Fruit fly (Drosophila melanogaster) whole organism, pupa: Measurements from ENCODE around the gene Gs1.

Source experiments
- CG10348 ChIP-seq: fragments of 200-800 bp; sonication (Bioruptor generic); IDR thresholded peaks from 2 replicates; pipeline ENCODE4 v1.3.6; 2022; ENCODE audit warnings: missing biosample characterization, missing genetic modification characterization
- CG12605 ChIP-seq: fragments of 200-800 bp; sonication (Bioruptor generic); IDR thresholded peaks from 2 replicates; pipeline ENCODE4 v1.3.6; 2022; ENCODE audit warnings: missing biosample characterization, missing genetic modification characterization
- CG13204 ChIP-seq: fragments of 200-800 bp; sonication (Bioruptor generic); optimal IDR thresholded peaks from 2 replicates; lab custom pipeline; 2018; ENCODE audit warnings: missing biosample characterization, mild to moderate bottlenecking, missing genetic modification characterization, moderate library complexity
- CG14655 ChIP-seq: fragments of 200-800 bp; sonication (Bioruptor generic); optimal IDR thresholded peaks from 3 replicates; lab custom pipeline; 2017; ENCODE audit warnings: mild to moderate bottlenecking, missing biosample characterization, missing genetic modification reagents, missing genetic modification characterization
- CG15710 ChIP-seq: fragments of 200-800 bp; sonication (Bioruptor generic); optimal IDR thresholded peaks from 2 replicates; lab custom pipeline; 2018; ENCODE audit warnings: missing biosample characterization, mild to moderate bottlenecking, missing genetic modification characterization, moderate library complexity
- CG17806 ChIP-seq: fragments of 200-800 bp; sonication (Bioruptor generic); optimal IDR thresholded peaks from 2 replicates; lab custom pipeline; 2018; ENCODE audit warnings: missing biosample characterization, mild to moderate bottlenecking, missing genetic modification characterization, moderate library complexity
- CG32121 ChIP-seq: fragments of 200-800 bp; sonication (Bioruptor generic); IDR thresholded peaks from 2 replicates; pipeline ENCODE4 v1.3.6; 2022; ENCODE audit warnings: missing biosample characterization, missing genetic modification characterization
- CG34367 ChIP-seq: fragments of 200-800 bp; sonication (Bioruptor generic); optimal IDR thresholded peaks from 2 replicates; lab custom pipeline; 2018; ENCODE audit warnings: missing biosample characterization, mild to moderate bottlenecking, missing genetic modification characterization
- CG4496 ChIP-seq: fragments of 200-800 bp; sonication (Bioruptor generic); IDR thresholded peaks from 3 replicates; pipeline ENCODE4 v1.3.6; 2022; ENCODE audit warnings: missing biosample characterization, missing genetic modification characterization
- CG8159 ChIP-seq: fragments of 200-800 bp; sonication (Bioruptor generic); optimal IDR thresholded peaks from 3 replicates; lab custom pipeline; 2018; ENCODE audit warnings: missing biosample characterization, mild to moderate bottlenecking, missing genetic modification characterization, moderate library complexity
- CG8301 ChIP-seq: fragments of 200-800 bp; sonication (Bioruptor generic); optimal IDR thresholded peaks from 2 replicates; lab custom pipeline; 2018; ENCODE audit warnings: missing biosample characterization, mild to moderate bottlenecking, missing genetic modification characterization
- CG9948 ChIP-seq: fragments of 200-800 bp; sonication (Bioruptor generic); optimal IDR thresholded peaks from 2 replicates; lab custom pipeline; 2018; ENCODE audit warnings: missing biosample characterization, mild to moderate bottlenecking, missing genetic modification characterization, moderate library complexity
- D1 ChIP-seq: fragments of 200-800 bp; sonication (Bioruptor generic); optimal IDR thresholded peaks from 2 replicates; lab custom pipeline; 2018; ENCODE audit warnings: missing biosample characterization, mild to moderate bottlenecking, missing genetic modification characterization, moderate library complexity
- EcR ChIP-seq: fragments of 200-800 bp; sonication (Bioruptor generic); optimal IDR thresholded peaks from 3 replicates; lab custom pipeline; 2019; ENCODE audit warnings: missing biosample characterization, missing genetic modification characterization, mild to moderate bottlenecking, moderate library complexity, missing genetic modification reagents
- Ets98B ChIP-seq: fragments of 200-800 bp; sonication (Bioruptor generic); IDR thresholded peaks from 2 replicates; pipeline ENCODE4 v1.3.6; 2022; ENCODE audit warnings: missing biosample characterization, missing genetic modification characterization
- Pif1A ChIP-seq: fragments of 200-800 bp; sonication (Bioruptor generic); optimal IDR thresholded peaks from 3 replicates; lab custom pipeline; 2016; ENCODE audit warnings: missing biosample characterization, missing genetic modification characterization
- Pif1B ChIP-seq: fragments of 200-800 bp; sonication (Bioruptor generic); optimal IDR thresholded peaks from 3 replicates; lab custom pipeline; 2016; ENCODE audit warnings: missing biosample characterization, missing genetic modification characterization
- Snoo ChIP-seq: fragments of 200-800 bp; sonication (Bioruptor generic); optimal IDR thresholded peaks from 3 replicates; lab custom pipeline; 2017; ENCODE audit warnings: missing biosample characterization, mild to moderate bottlenecking, missing genetic modification characterization, inconsistent platforms
- fd96Ca ChIP-seq: fragments of 200-800 bp; sonication (Bioruptor generic); IDR thresholded peaks from 3 replicates; pipeline ENCODE4 v1.3.6; 2022; ENCODE audit warnings: missing biosample characterization, missing genetic modification characterization
- gl ChIP-seq: fragments of 200-800 bp; sonication (Bioruptor generic); optimal IDR thresholded peaks from 2 replicates; lab custom pipeline; 2018; ENCODE audit warnings: missing biosample characterization, mild to moderate bottlenecking, missing genetic modification characterization
- rn ChIP-seq: fragments of 200-800 bp; sonication (Bioruptor generic); IDR thresholded peaks from 2 replicates; pipeline ENCODE4 v1.3.6; 2022; ENCODE audit warnings: missing biosample characterization, missing genetic modification characterization

The Gs1 gene

DNA sequence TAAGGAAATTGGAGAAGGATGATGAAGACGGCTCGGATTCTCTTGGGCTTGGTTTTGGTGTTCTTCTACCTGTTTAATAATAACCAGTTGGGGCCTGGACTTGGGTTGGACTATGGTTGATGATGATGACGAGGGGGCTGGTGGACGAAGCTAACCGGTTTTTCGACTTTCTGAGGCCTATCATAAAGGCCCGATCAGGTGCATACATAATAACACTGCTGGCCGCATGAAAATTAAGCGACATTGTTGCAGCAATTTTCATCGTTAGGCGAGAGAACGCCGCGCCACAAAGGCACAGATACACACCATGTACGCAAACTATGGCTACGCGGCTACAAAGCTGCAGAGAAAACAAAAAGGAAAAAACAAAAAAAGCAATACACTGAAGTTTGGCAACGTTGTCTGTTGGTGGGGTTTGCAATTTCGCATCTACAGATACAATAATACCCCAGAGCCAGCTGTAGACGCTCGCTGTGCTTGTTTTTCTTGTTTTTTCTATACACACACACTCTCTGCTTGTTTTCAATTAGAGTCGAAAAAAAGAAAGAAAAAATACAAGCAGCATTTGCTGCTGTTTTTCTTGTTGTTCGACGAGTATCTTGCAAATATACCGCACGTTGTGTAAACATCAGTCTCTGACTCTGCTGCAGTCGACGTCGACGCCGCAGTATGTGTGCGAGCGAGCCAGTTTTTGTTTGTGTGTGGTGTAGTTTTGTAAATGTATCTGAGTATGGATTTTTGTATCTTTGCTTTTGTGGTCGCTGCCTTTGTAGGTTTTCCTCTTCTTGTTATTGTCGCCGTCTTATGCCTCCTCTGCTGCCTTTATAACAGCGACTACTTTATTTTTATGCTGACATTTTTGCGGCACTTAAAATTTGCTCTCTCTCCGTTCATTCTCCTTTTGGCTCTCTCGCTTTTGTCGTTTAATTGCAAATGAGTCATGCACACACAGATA lies 34.5 kb downstream of the Gs1 start:
- TF ChIP-seq CG4496 (no peak), gl (tag; lab: Kevin White, UChicago) (peak; percentile 99), CG9948 (tag; lab: Kevin White, UChicago) (peak; percentile 90), CG13204 (GFP tag; lab: Kevin White, UChicago) (peak; percentile 97), Pif1B (peak; percentile 97), Pif1A (peak; percentile 97), CG32121 (GFP tag; lab: Robert Waterston, UW) (no peak), Snoo (tag; lab: Kevin White, UChicago) (peak; percentile 72), Ets98B (GFP tag; lab: Robert Waterston, UW) (no peak), CG12605 (GFP tag; lab: Robert Waterston, UW) (no peak), CG10348 (GFP tag; lab: Robert Waterston, UW) (no peak), CG34367 (tag; lab: Kevin White, UChicago) (peak; percentile 95), fd96Ca (GFP tag; lab: Robert Waterston, UW) (no peak), rn (GFP tag; lab: Robert Waterston, UW) (no peak), D1 (peak; percentile 80), CG17806 (tag; lab: Kevin White, UChicago) (peak; percentile 90), CG15710 (tag; lab: Kevin White, UChicago) (peak; percentile 92), CG14655 (GFP tag; lab: Kevin White, UChicago) (peak; percentile 98), EcR (peak; percentile 82), CG8159 (tag; lab: Kevin White, UChicago) (peak; percentile 88), CG8301 (tag; lab: Kevin White, UChicago) (peak; percentile 97)

DNA sequence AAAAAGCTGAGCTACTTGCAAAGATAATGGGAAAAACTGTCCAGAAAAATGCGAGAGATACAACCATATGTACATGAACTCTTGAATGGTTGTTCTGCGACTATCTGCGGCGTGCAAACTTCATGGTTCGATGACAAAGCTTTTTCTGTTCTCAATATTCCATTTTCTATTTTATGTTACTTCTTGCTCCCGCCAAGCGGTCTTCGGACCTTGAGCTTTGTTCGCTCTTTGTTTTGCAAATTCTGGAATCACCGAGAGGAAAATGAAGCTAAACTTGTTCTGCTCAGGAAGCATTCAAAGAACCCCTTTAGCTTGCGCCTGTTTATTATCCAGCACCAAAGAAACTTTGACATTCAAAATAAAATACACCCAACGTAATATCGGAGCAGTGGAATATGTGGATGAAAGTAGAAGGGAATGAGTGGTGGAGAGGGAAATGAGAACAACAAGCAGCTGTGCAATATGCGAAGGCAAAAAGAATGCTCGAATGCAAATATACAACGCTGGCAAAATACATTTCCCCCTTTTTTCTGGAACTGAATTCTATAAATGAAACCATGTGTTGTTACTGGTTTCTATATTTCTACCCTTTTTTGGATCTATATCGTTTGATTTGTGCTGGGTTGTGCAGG lies 36.5 kb downstream of the Gs1 start:
- TF ChIP-seq CG9948 (tag; lab: Kevin White, UChicago) = no peak
- no peak for TF ChIP-seq fd96Ca (GFP tag; lab: Robert Waterston, UW)
- TF ChIP-seq Pif1A = peak; percentile 40
- TF ChIP-seq Snoo (tag; lab: Kevin White, UChicago) = no peak
- peak; percentile 6 for TF ChIP-seq CG8159 (tag; lab: Kevin White, UChicago)
- no peak for TF ChIP-seq CG4496
- TF ChIP-seq EcR = peak; percentile 61
- TF ChIP-seq Ets98B (GFP tag; lab: Robert Waterston, UW) = no peak
- peak; percentile 42 for TF ChIP-seq CG14655 (GFP tag; lab: Kevin White, UChicago)
- peak; percentile 33 for TF ChIP-seq CG15710 (tag; lab: Kevin White, UChicago)
- no peak for TF ChIP-seq CG32121 (GFP tag; lab: Robert Waterston, UW)
- no peak for TF ChIP-seq rn (GFP tag; lab: Robert Waterston, UW)
- TF ChIP-seq CG34367 (tag; lab: Kevin White, UChicago) = peak; percentile 5
- no peak for TF ChIP-seq CG10348 (GFP tag; lab: Robert Waterston, UW)
- TF ChIP-seq CG17806 (tag; lab: Kevin White, UChicago) = peak; percentile 28
- TF ChIP-seq CG8301 (tag; lab: Kevin White, UChicago) = peak; percentile 33
- peak; percentile 36; the same call in 1 of the 2 replicates for TF ChIP-seq CG12605 (GFP tag; lab: Robert Waterston, UW)
- peak; percentile 77 for TF ChIP-seq gl (tag; lab: Kevin White, UChicago)
- TF ChIP-seq CG13204 (GFP tag; lab: Kevin White, UChicago) = peak; percentile 69
- TF ChIP-seq, all 21 proteins: peak for 11

DNA sequence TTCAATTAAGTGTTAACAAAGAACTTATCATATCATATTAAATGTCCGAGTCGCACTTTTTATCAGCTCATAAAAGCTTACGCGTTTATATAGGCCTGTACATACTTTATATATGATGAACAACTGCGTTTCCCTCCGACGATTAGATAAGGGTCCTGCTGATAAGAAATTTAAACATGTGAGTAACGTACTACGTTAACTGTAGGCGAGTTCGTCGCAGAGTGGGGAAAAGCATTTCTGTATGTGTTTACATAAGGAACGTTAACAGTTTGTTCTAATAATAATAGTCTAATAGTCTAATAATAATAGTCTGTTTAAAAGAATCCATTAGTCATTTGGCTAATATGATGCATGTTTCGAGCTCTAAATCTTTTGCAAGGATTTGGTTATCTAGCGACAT lies 38.5 kb downstream of the Gs1 start:
- no peak for TF ChIP-seq CG8301 (tag; lab: Kevin White, UChicago)
- TF ChIP-seq CG17806 (tag; lab: Kevin White, UChicago) = no peak
- no peak for TF ChIP-seq Snoo (tag; lab: Kevin White, UChicago)
- TF ChIP-seq CG32121 (GFP tag; lab: Robert Waterston, UW) = no peak
- no peak for TF ChIP-seq CG4496

DNA sequence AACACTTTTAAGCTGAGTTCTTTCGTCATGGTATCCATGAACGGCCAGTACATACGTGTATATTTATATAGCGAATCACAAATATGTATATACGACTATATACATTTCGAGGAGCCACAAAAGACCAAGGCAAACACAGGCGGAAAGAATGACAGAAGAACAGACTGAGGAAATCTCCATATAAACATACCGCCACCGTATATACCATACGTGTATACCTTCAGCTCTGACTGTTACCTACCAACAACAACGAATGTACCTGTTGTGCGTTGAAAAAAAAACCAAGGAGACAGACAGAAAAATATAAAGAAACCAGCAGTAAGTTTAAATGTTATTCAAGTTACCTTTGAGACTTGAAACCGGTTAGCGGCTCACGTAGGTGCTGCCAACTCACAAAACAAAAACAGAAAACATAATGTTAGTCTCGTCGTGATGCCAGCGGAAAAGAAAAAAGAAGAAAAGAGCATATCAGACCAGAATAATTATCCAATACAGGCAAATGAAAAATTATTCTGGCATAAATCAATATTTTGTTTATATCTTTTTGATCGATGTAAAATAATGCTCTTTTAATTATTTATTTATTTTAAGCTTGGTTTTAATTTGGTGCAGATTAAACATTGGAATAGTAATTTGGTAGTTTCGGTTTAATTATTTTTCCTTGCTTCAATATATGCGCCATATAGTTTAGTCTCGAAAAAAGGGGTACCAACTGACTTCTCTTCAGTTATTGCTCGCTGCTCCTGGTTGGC lies 39.8 kb downstream of the Gs1 start:
- TF ChIP-seq rn (GFP tag; lab: Robert Waterston, UW) (no peak), Ets98B (GFP tag; lab: Robert Waterston, UW) (no peak), Snoo (tag; lab: Kevin White, UChicago) (peak; percentile 38), fd96Ca (GFP tag; lab: Robert Waterston, UW) (no peak), EcR (peak; percentile 80), CG32121 (GFP tag; lab: Robert Waterston, UW) (no peak), CG8159 (tag; lab: Kevin White, UChicago) (peak; percentile 23), CG13204 (GFP tag; lab: Kevin White, UChicago) (peak; percentile 45), D1 (no peak), CG12605 (GFP tag; lab: Robert Waterston, UW) (peak; percentile 55; the same call in 1 of the 2 replicates), Pif1A (peak; percentile 32), CG8301 (tag; lab: Kevin White, UChicago) (peak; percentile 14), CG34367 (tag; lab: Kevin White, UChicago) (peak; percentile 37), CG17806 (tag; lab: Kevin White, UChicago) (peak; percentile 22), CG9948 (tag; lab: Kevin White, UChicago) (peak; percentile 36), gl (tag; lab: Kevin White, UChicago) (peak; percentile 52), Pif1B (peak; percentile 54), CG15710 (tag; lab: Kevin White, UChicago) (peak; percentile 48), CG10348 (GFP tag; lab: Robert Waterston, UW) (no peak), CG14655 (GFP tag; lab: Kevin White, UChicago) (no peak), CG4496 (no peak)
- TF ChIP-seq, all 21 proteins: peak for 13
